Fruit fly (Drosophila melanogaster): ENCODE data around the gene CG11373.

DNA sequence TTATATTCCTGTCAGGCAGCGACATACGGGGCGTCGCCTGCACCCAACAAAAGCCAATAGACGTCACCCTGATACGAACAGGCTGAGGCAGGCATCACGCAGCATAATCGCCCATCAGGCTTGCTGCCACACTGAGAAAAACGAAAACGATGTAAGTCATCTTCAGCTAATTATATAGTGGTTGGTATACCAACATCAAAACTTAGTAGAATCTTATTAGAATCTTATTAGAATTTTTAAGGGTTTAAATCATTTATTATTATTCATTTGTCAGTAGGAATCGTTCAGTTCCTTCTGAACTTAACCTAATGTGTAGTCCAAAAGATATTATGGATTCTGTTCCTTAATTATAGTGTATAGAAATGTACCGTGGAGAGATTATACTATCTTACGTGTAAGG lies 34.6 kb upstream of the CG11373 start:
- TF ChIP-seq pan (optimal IDR thresholded peaks at IDR 0.05) (no peak), Dll (optimal IDR thresholded peaks at IDR 0.05) (no peak)

Data from whole organism.